Worm (Caenorhabditis elegans) whole organism, young adult: Measurements from ENCODE around the gene fkh-4.

Experiments
- B0261.1 ChIP-seq: sonication (generic microtip); optimal IDR thresholded peaks from 2 replicates; lab custom pipeline; 2016; ENCODE audit warnings: mild to moderate bottlenecking, missing genetic modification characterization, moderate library complexity, missing compliant biosample characterization
- D2030.7 ChIP-seq: fragments of 200-800 bp; sonication (Bioruptor generic); IDR thresholded peaks from 2 replicates; pipeline ENCODE4 v1.3.6; 2022; ENCODE audit warnings: missing genetic modification reagents, missing genetic modification characterization, missing compliant biosample characterization
- F22D6.2 ChIP-seq: sonication (generic microtip); optimal IDR thresholded peaks from 2 replicates; lab custom pipeline; 2016; ENCODE audit warnings: mild to moderate bottlenecking, missing genetic modification characterization, missing compliant biosample characterization
- F39B2.1 ChIP-seq: fragments of 200-800 bp; sonication (Bioruptor generic); IDR thresholded peaks from 2 replicates; pipeline ENCODE4 v1.3.6; 2022; ENCODE audit warnings: missing genetic modification reagents, missing genetic modification characterization, missing compliant biosample characterization
- F49E8.2 ChIP-seq: sonication (generic microtip); optimal IDR thresholded peaks from 3 replicates; lab custom pipeline; 2017; ENCODE audit warnings: missing genetic modification characterization, mild to moderate bottlenecking, missing compliant biosample characterization, antibody characterized with exemption, moderate library complexity; ENCODE audit not compliant: insufficient read depth
- F57C9.4 ChIP-seq: sonication (generic microtip); optimal IDR thresholded peaks from 2 replicates; lab custom pipeline; 2017; ENCODE audit warnings: mild to moderate bottlenecking, missing genetic modification characterization, missing compliant biosample characterization
- K12H6.12 ChIP-seq: fragments of 200-800 bp; sonication (Bioruptor generic); optimal IDR thresholded peaks from 2 replicates; lab custom pipeline; 2018; ENCODE audit warnings: mild to moderate bottlenecking, missing genetic modification characterization, missing compliant biosample characterization
- T07F8.4 ChIP-seq: sonication (generic microtip); optimal IDR thresholded peaks from 2 replicates; lab custom pipeline; 2016; ENCODE audit warnings: mild to moderate bottlenecking, missing genetic modification characterization, moderate library complexity, missing compliant biosample characterization
- Y95B8A.8 ChIP-seq: fragments of 200-800 bp; sonication (Bioruptor generic); IDR thresholded peaks from 2 replicates; pipeline ENCODE4 v1.3.6; 2022; ENCODE audit warnings: missing genetic modification reagents, missing genetic modification characterization, missing compliant biosample characterization
- akir-1 ChIP-seq: fragments of 200-800 bp; sonication (Bioruptor generic); optimal IDR thresholded peaks from 2 replicates; lab custom pipeline; 2018; ENCODE audit warnings: mild to moderate bottlenecking, missing genetic modification characterization, moderate library complexity, missing compliant biosample characterization
- atf-7 ChIP-seq: sonication (generic microtip); optimal IDR thresholded peaks from 2 replicates; lab custom pipeline; 2017; ENCODE audit warnings: mild to moderate bottlenecking, missing genetic modification characterization, missing compliant biosample characterization
- athp-1 ChIP-seq: sonication (generic microtip); optimal IDR thresholded peaks from 2 replicates; lab custom pipeline; 2017; ENCODE audit warnings: mild to moderate bottlenecking, missing genetic modification characterization, missing compliant biosample characterization
- attf-5 ChIP-seq: fragments of 200-800 bp; sonication (Bioruptor generic); optimal IDR thresholded peaks from 2 replicates; lab custom pipeline; 2018; ENCODE audit warnings: mild to moderate bottlenecking, missing genetic modification characterization, missing compliant biosample characterization
- ccch-3 ChIP-seq: fragments of 200-800 bp; sonication (Bioruptor generic); optimal IDR thresholded peaks from 2 replicates; lab custom pipeline; 2018; ENCODE audit warnings: mild to moderate bottlenecking, missing genetic modification characterization, missing compliant biosample characterization
- ceh-91 ChIP-seq: fragments of 200-800 bp; sonication (Bioruptor generic); IDR thresholded peaks from 2 replicates; pipeline ENCODE4 v1.3.6; 2022; ENCODE audit warnings: missing genetic modification reagents, missing genetic modification characterization, missing compliant biosample characterization
- die-1 ChIP-seq: sonication (generic microtip); optimal IDR thresholded peaks from 2 replicates; lab custom pipeline; 2016; ENCODE audit warnings: missing genotype, mild to moderate bottlenecking, missing genetic modification characterization, missing compliant biosample characterization
- dpl-1 ChIP-seq: fragments of 150-350 bp; optimal IDR thresholded peaks from 2 replicates; lab custom pipeline; 2014; ENCODE audit warnings: missing biosample characterization, missing genetic modification reagents, missing genetic modification characterization
- egl-18 ChIP-seq: fragments of 200-800 bp; sonication (Bioruptor generic); IDR thresholded peaks from 2 replicates; pipeline ENCODE4 v1.3.6; 2022; ENCODE audit warnings: missing genetic modification reagents, missing genetic modification characterization, missing compliant biosample characterization
- egrh-3 ChIP-seq: fragments of 200-800 bp; sonication (Bioruptor generic); IDR thresholded peaks from 2 replicates; pipeline ENCODE4 v1.3.6; 2022; ENCODE audit warnings: missing genetic modification reagents, missing genetic modification characterization, missing compliant biosample characterization
- ekl-4 ChIP-seq: fragments of 200-800 bp; sonication (Bioruptor generic); IDR thresholded peaks from 2 replicates; pipeline ENCODE4 v1.3.6; 2022; ENCODE audit warnings: missing genetic modification reagents, missing genetic modification characterization, missing compliant biosample characterization
- fkh-3 ChIP-seq: sonication (generic microtip); optimal IDR thresholded peaks from 2 replicates; lab custom pipeline; 2016; ENCODE audit warnings: mild to moderate bottlenecking, missing genetic modification characterization, missing compliant biosample characterization
- hmg-1.2 ChIP-seq: fragments of 200-800 bp; sonication (Bioruptor generic); IDR thresholded peaks from 2 replicates; pipeline ENCODE4 v1.3.6; 2022; ENCODE audit warnings: missing genetic modification reagents, missing genetic modification characterization, missing compliant biosample characterization
- hrde-1 ChIP-seq: sonication (generic microtip); optimal IDR thresholded peaks from 2 replicates; lab custom pipeline; 2016; ENCODE audit warnings: missing genetic modification characterization, mild to moderate bottlenecking, missing compliant biosample characterization, moderate library complexity, missing genotype, missing genetic modification reagents, borderline replicate concordance
- lin-26 ChIP-seq: fragments of 200-800 bp; sonication (Bioruptor generic); IDR thresholded peaks from 2 replicates; pipeline ENCODE4 v1.3.6; 2022; ENCODE audit warnings: missing genetic modification reagents, missing genetic modification characterization, missing compliant biosample characterization
- lin-40 ChIP-seq: sonication (generic microtip); optimal IDR thresholded peaks from 2 replicates; lab custom pipeline; 2016; ENCODE audit warnings: missing genetic modification characterization, mild to moderate bottlenecking, missing compliant biosample characterization, missing genotype, missing genetic modification reagents
- madf-3 ChIP-seq: fragments of 200-800 bp; sonication (Bioruptor generic); IDR thresholded peaks from 2 replicates; pipeline ENCODE4 v1.3.6; 2022; ENCODE audit warnings: missing genetic modification reagents, missing genetic modification characterization, missing compliant biosample characterization
- mel-28 ChIP-seq: sonication (generic microtip); optimal IDR thresholded peaks from 2 replicates; lab custom pipeline; 2016; ENCODE audit warnings: borderline replicate concordance, mild to moderate bottlenecking, missing genetic modification characterization, missing compliant biosample characterization
- nhr-179 ChIP-seq: sonication (generic microtip); optimal IDR thresholded peaks from 2 replicates; lab custom pipeline; 2016; ENCODE audit warnings: mild to moderate bottlenecking, missing genetic modification characterization, missing compliant biosample characterization
- nhr-90 ChIP-seq: sonication (generic microtip); optimal IDR thresholded peaks from 2 replicates; lab custom pipeline; 2016; ENCODE audit warnings: missing genotype, mild to moderate bottlenecking, missing genetic modification characterization, missing compliant biosample characterization
- rpc-1 ChIP-seq, 2 experiments: fragments of 150-350 bp in 1 of 2; sonication (generic microtip) in 1 of 2; optimal IDR thresholded peaks; 2 replicates each; lab custom pipeline; 2014 to 2018; ENCODE audit warnings: missing biosample characterization in 1 of 2, missing genetic modification characterization in 1 of 2, missing genetic modification reagents in 1 of 2, missing genotype in 1 of 2
- sdz-38 ChIP-seq: sonication (generic microtip); optimal IDR thresholded peaks from 2 replicates; lab custom pipeline; 2016; ENCODE audit warnings: missing genotype, missing genetic modification characterization, missing compliant biosample characterization
- sea-2 ChIP-seq: fragments of 200-800 bp; sonication (Bioruptor generic); IDR thresholded peaks from 2 replicates; pipeline ENCODE4 v1.3.6; 2022; ENCODE audit warnings: missing genetic modification characterization, missing compliant biosample characterization
- snpc-4 ChIP-seq, 5 experiments: fragments of 150-350 bp in 1 of 5; sonication (generic microtip) in 4 of 5; optimal IDR thresholded peaks; 2 replicates each; lab custom pipeline; 2014 to 2018; ENCODE audit warnings: missing genetic modification characterization in 5 of 5, missing biosample characterization in 3 of 5, antibody characterized with exemption in 2 of 5, mild to moderate bottlenecking in 2 of 5, missing compliant biosample characterization in 2 of 5, missing genotype in 2 of 5, moderate library complexity in 2 of 5, missing genetic modification reagents in 1 of 5
- somi-1 ChIP-seq: fragments of 200-800 bp; sonication (Bioruptor generic); optimal IDR thresholded peaks from 2 replicates; lab custom pipeline; 2018; ENCODE audit warnings: mild to moderate bottlenecking, missing genetic modification characterization, missing compliant biosample characterization
- sptf-2 ChIP-seq: fragments of 200-800 bp; sonication (Bioruptor generic); optimal IDR thresholded peaks from 2 replicates; lab custom pipeline; 2018; ENCODE audit warnings: mild to moderate bottlenecking, missing genetic modification characterization, missing compliant biosample characterization
- tbp1 ChIP-seq: fragments of 200-800 bp; sonication (Bioruptor generic); optimal IDR thresholded peaks from 2 replicates; lab custom pipeline; 2018; ENCODE audit warnings: mild to moderate bottlenecking, missing genetic modification characterization, missing compliant biosample characterization
- unc-130 ChIP-seq: sonication (generic microtip); optimal IDR thresholded peaks from 2 replicates; lab custom pipeline; 2016; ENCODE audit warnings: missing genetic modification reagents, missing genetic modification characterization, missing compliant biosample characterization
- xnd-1 ChIP-seq: sonication (generic microtip); optimal IDR thresholded peaks from 2 replicates; lab custom pipeline; 2016; ENCODE audit warnings: missing genotype, missing genetic modification reagents, missing genetic modification characterization, missing compliant biosample characterization
- ztf-18 ChIP-seq: sonication (generic microtip); optimal IDR thresholded peaks from 2 replicates; lab custom pipeline; 2016; ENCODE audit warnings: missing genotype, mild to moderate bottlenecking, missing genetic modification characterization, missing compliant biosample characterization
- ztf-25 ChIP-seq: fragments of 200-800 bp; sonication (Bioruptor generic); IDR thresholded peaks from 2 replicates; pipeline ENCODE4 v1.3.6; 2022; ENCODE audit warnings: missing genetic modification reagents, missing genetic modification characterization, missing compliant biosample characterization

The fkh-4 gene

DNA sequence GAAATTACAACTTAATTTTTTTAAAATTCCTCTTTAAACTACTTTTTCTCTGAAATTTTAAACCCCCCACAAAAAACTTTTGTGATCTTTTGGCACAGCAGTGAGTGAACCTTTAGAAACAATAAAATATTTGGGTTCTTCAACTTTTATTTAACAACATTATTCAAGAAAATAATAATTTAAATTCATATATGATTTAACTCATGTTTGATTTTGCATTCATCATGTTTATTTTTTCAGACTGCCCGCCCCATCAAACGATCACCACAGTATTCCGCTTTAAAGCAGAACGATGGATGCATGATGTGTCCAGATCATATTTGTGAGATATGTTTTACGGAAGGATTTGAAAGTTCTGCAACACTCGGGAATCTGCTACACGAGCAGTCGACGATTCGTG lies 17.8 kb upstream of the fkh-4 start, which contains the start of gene set-8:
TSS of gene set-8 (plus strand) at position 301 of the 400 bp plus-strand sequence.
- TF ChIP-seq T07F8.4 (tag; lab: Kevin White, UChicago): no peak
- TF ChIP-seq egrh-3 (GFP tag; lab: Robert Waterston, UW): no peak
- no peak for TF ChIP-seq F49E8.2
- TF ChIP-seq F22D6.2 (tag; lab: Kevin White, UChicago): no peak
- no peak for TF ChIP-seq ceh-91
- TF ChIP-seq attf-5 (GFP tag; lab: Kevin White, UChicago): no peak
- TF ChIP-seq akir-1: no peak
- no peak for TF ChIP-seq D2030.7
- TF ChIP-seq mel-28: no peak
- no peak for TF ChIP-seq K12H6.12 (tag; lab: Kevin White, UChicago)
- TF ChIP-seq nhr-179 (tag; lab: Kevin White, UChicago): no peak
- no peak for TF ChIP-seq sea-2 (GFP tag; lab: Robert Waterston, UW)
- no peak for TF ChIP-seq hrde-1 (tag; lab: Kevin White, UChicago)
- no peak for TF ChIP-seq sdz-38 (tag; lab: Kevin White, UChicago)
- no peak for TF ChIP-seq F39B2.1 (GFP tag; lab: Robert Waterston, UW)
- TF ChIP-seq atf-7 (tag; lab: Kevin White, UChicago): no peak
- TF ChIP-seq somi-1 (GFP tag; lab: Kevin White, UChicago): no peak
- no peak for TF ChIP-seq nhr-90 (tag; lab: Kevin White, UChicago)
- TF ChIP-seq unc-130: no peak
- TF ChIP-seq ccch-3: no peak

DNA sequence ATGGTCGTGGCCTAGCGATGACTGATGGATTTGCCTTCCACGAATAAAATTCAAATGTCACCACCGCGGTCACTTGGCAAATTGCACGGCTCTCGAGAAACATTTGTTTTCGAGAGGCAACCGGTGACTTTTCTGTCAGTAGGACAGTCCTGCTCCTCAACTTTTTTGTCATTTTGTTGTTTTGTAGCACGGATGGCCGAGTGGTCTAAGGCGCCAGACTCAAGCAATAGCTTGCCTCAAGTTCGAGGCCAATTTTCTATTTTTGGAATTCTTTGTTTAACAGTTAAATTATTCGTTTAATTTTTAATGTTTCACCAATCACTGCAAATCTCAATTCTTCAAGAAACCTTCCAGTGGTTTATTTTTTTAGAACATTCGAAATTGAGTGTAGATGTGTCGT lies 15.6 kb upstream of the fkh-4 start:
- no peak for TF ChIP-seq xnd-1
- no peak for TF ChIP-seq snpc-4 (GFP tag; optimal IDR thresholded peaks at IDR 0.05; lab: Kevin White, UChicago)
- peak in 1 of 4 experiments; percentile 36 for TF ChIP-seq snpc-4 (tag; optimal IDR thresholded peaks at IDR 0.05; lab: Kevin White, UChicago)
- peak; percentile 54 for TF ChIP-seq D2030.7
- peak; percentile 59; the same call in 1 of the 2 replicates for TF ChIP-seq lin-26 (GFP tag; lab: Robert Waterston, UW)
- peak; percentile 9 for TF ChIP-seq ztf-18
- TF ChIP-seq lin-40 (tag; lab: Kevin White, UChicago): no peak
- no peak for TF ChIP-seq athp-1
- TF ChIP-seq F57C9.4 (tag; lab: Kevin White, UChicago): no peak
- TF ChIP-seq mel-28: no peak
- peak; percentile 85 for TF ChIP-seq tbp1 (GFP tag; lab: Kevin White, UChicago)
- peak; percentile 33 for TF ChIP-seq nhr-90 (tag; lab: Kevin White, UChicago)
- no peak for TF ChIP-seq ekl-4 (GFP tag; lab: Robert Waterston, UW)
- TF ChIP-seq ztf-25 (GFP tag; lab: Robert Waterston, UW): 0 out of 2 replicates have a peak, but pooled peaks have one; percentile 51
- no peak for TF ChIP-seq madf-3 (GFP tag; lab: Robert Waterston, UW)
- no peak for TF ChIP-seq sptf-2 (GFP tag; lab: Kevin White, UChicago)
- no peak for TF ChIP-seq ccch-3
- TF ChIP-seq K12H6.12 (tag; lab: Kevin White, UChicago): no peak
- no peak for TF ChIP-seq F49E8.2
- peak; percentile 71 for TF ChIP-seq B0261.1
- no peak for TF ChIP-seq Y95B8A.8 (GFP tag; lab: Robert Waterston, UW)
- TF ChIP-seq dpl-1: no peak
- TF ChIP-seq hmg-1.2 (GFP tag; lab: Robert Waterston, UW): peak; percentile 38; the same call in 1 of the 2 replicates
- TF ChIP-seq fkh-3: no peak
- peak; percentile 48 for TF ChIP-seq die-1
- peak; percentile 63 for TF ChIP-seq rpc-1 (optimal IDR thresholded peaks at IDR 0.05; lab: Kevin White, UChicago)
- TF ChIP-seq rpc-1 (tag; optimal IDR thresholded peaks at IDR 0.05; lab: Kevin White, UChicago): peak; percentile 84
- TF ChIP-seq egl-18: no peak
- TF ChIP-seq, all 124 proteins: peak for 11
